Fruit fly (Drosophila melanogaster) whole organism: ENCODE measurements around the gene CG3434.

Experiments used
- CG8478 ChIP-seq: fragments of >200 bp; optimal IDR thresholded peaks from 2 replicates; lab custom pipeline; 2018; ENCODE audit warnings: inconsistent platforms
- Dll ChIP-seq: fragments of >200 bp; optimal IDR thresholded peaks from 2 replicates; lab custom pipeline; 2017
- EcR ChIP-seq, 2 experiments: fragments of >200 bp; optimal IDR thresholded peaks; 2 replicates each; lab custom pipeline; 2017; ENCODE audit warnings: missing biosample characterization in 2 of 2, missing genetic modification characterization in 2 of 2, missing genetic modification reagents in 2 of 2
- pan ChIP-seq: fragments of >200 bp; optimal IDR thresholded peaks from 2 replicates; lab custom pipeline; 2017
- psq ChIP-seq: fragments of >200 bp; optimal IDR thresholded peaks from 2 replicates; lab custom pipeline; 2017
- usp ChIP-seq: fragments of >200 bp; optimal IDR thresholded peaks from 2 replicates; lab custom pipeline; 2017; ENCODE audit warnings: missing biosample characterization, missing genetic modification characterization, mixed read lengths

DNA sequence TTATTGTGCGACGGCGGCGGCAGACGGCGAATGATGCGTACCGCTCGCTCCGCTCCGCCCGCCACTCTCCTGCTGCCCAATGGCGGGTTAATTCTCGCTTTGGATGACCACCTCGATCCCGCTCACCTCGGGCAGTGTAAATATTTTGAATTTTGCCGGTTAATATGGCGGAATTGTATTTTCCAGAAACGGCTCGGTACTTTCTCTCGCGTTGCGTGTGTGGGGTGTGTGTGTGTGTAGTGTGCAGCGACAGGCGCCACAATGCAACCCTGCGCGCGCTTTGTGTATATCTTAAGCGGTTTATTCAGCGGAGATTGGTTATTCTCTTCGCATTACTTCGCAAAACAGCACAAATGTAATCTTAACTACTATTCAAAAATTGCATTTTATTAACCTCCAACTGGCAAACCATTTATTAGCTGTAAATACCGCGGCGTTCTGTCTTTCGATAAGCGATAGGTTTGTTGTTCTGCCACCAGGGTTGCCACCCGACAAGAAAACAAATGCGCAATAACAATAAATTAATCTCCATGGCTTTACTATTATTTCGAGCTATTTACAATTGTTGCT is 4.7 kb downstream of the CG3434 start, which contains the start of the genes phol and CG3552:
- no peak for TF ChIP-seq CG8478 (lab: Kevin White, UChicago)
- no peak for TF ChIP-seq usp (GFP tag; lab: Kevin White, UChicago)
- no peak for TF ChIP-seq EcR (GFP tag; optimal IDR thresholded peaks at IDR 0.05; lab: Kevin White, UChicago)
- no peak for TF ChIP-seq Dll (lab: Kevin White, UChicago)
- TF ChIP-seq psq (lab: Kevin White, UChicago) = no peak
- TF ChIP-seq pan (lab: Kevin White, UChicago) = no peak
